Fruit fly (Drosophila melanogaster) whole organism, embryonic: Measurements from ENCODE around the gene flr.

Experiments used
- Atf3 ChIP-seq: fragments of 200-800 bp; sonication (Bioruptor generic); optimal IDR thresholded peaks from 3 replicates; lab custom pipeline; 2016; ENCODE audit warnings: missing biosample characterization, missing genetic modification characterization
- BEAF-32 ChIP-seq: fragments of 200-800 bp; sonication (Bioruptor generic); optimal IDR thresholded peaks from 3 replicates; lab custom pipeline; 2017; ENCODE audit warnings: missing biosample characterization, missing genetic modification characterization, mild to moderate bottlenecking, moderate library complexity, missing genetic modification reagents
- CG10267 ChIP-seq: fragments of 200-800 bp; sonication (Bioruptor generic); optimal IDR thresholded peaks from 2 replicates; lab custom pipeline; 2018; ENCODE audit warnings: missing biosample characterization, mild to moderate bottlenecking, missing genetic modification characterization, moderate library complexity
- CG12155 ChIP-seq: fragments of 200-800 bp; sonication (Bioruptor generic); optimal IDR thresholded peaks from 3 replicates; lab custom pipeline; 2016; ENCODE audit warnings: missing biosample characterization, missing genetic modification characterization
- CG13287 ChIP-seq: fragments of 200-800 bp; sonication (Bioruptor generic); IDR thresholded peaks from 2 replicates; pipeline ENCODE4 v1.3.6; 2022; ENCODE audit warnings: missing biosample characterization, missing genetic modification characterization; ENCODE audit not compliant: partially characterized antibody
- CG14710 ChIP-seq: fragments of 200-800 bp; sonication (Bioruptor generic); optimal IDR thresholded peaks from 3 replicates; lab custom pipeline; 2019; ENCODE audit warnings: missing biosample characterization, mild to moderate bottlenecking, missing genetic modification characterization, moderate library complexity
- CG14860 ChIP-seq: fragments of 200-800 bp; sonication (Bioruptor generic); IDR thresholded peaks from 3 replicates; pipeline ENCODE4 v1.3.6; 2022; ENCODE audit warnings: missing biosample characterization, missing genetic modification characterization; ENCODE audit not compliant: partially characterized antibody
- CG15601 ChIP-seq: fragments of 200-800 bp; sonication (Bioruptor generic); optimal IDR thresholded peaks from 3 replicates; lab custom pipeline; 2019; ENCODE audit warnings: missing biosample characterization, mild to moderate bottlenecking, missing genetic modification characterization, moderate library complexity
- CG16813 ChIP-seq: fragments of 200-800 bp; sonication (Bioruptor generic); IDR thresholded peaks from 3 replicates; pipeline ENCODE4 v1.3.6; 2022; ENCODE audit warnings: missing biosample characterization, missing genetic modification characterization; ENCODE audit not compliant: partially characterized antibody
- CG2116 ChIP-seq: fragments of 200-800 bp; sonication (Bioruptor generic); optimal IDR thresholded peaks from 3 replicates; lab custom pipeline; 2018; ENCODE audit warnings: missing biosample characterization, mild to moderate bottlenecking, missing genetic modification characterization
- CG2712 ChIP-seq: fragments of 200-800 bp; optimal IDR thresholded peaks from 3 replicates; lab custom pipeline; 2019; ENCODE audit warnings: missing biosample characterization, mild to moderate bottlenecking, missing genetic modification characterization, moderate library complexity
- CG7556 ChIP-seq: fragments of 200-800 bp; sonication (Bioruptor generic); optimal IDR thresholded peaks from 2 replicates; lab custom pipeline; 2017; ENCODE audit warnings: missing biosample characterization, mild to moderate bottlenecking, missing genetic modification characterization
- Dip2 ChIP-seq: fragments of 200-800 bp; sonication (Bioruptor generic); IDR thresholded peaks from 2 replicates; pipeline ENCODE4 v1.3.6; 2022; ENCODE audit warnings: missing biosample characterization, missing genetic modification characterization
- Dp ChIP-seq: fragments of 200-800 bp; sonication (Bioruptor generic); optimal IDR thresholded peaks from 2 replicates; lab custom pipeline; 2018; ENCODE audit warnings: missing biosample characterization, mild to moderate bottlenecking, missing genetic modification characterization, moderate library complexity
- Dref ChIP-seq: fragments of 200-800 bp; sonication (Bioruptor generic); IDR thresholded peaks from 2 replicates; pipeline ENCODE4 v1.3.6; 2022; ENCODE audit warnings: missing biosample characterization, missing genetic modification characterization
- E2f2 ChIP-seq: fragments of 200-800 bp; sonication (Bioruptor generic); IDR thresholded peaks from 2 replicates; pipeline ENCODE4 v1.3.6; 2022; ENCODE audit warnings: missing biosample characterization, missing genetic modification characterization
- Ets97D ChIP-seq: fragments of 200-800 bp; sonication (Bioruptor generic); optimal IDR thresholded peaks from 3 replicates; lab custom pipeline; 2016; ENCODE audit warnings: missing biosample characterization, missing genetic modification characterization
- Hmr ChIP-seq: fragments of 200-800 bp; sonication (Bioruptor generic); optimal IDR thresholded peaks from 3 replicates; lab custom pipeline; 2017; ENCODE audit warnings: mild to moderate bottlenecking, missing biosample characterization, missing genetic modification reagents, missing genetic modification characterization
- Lhr ChIP-seq: fragments of 200-800 bp; sonication (Bioruptor generic); optimal IDR thresholded peaks from 3 replicates; lab custom pipeline; 2017; ENCODE audit warnings: mild to moderate bottlenecking, missing biosample characterization, missing genetic modification reagents, missing genetic modification characterization
- MBD-R2 ChIP-seq: fragments of 200-800 bp; sonication (Bioruptor generic); IDR thresholded peaks from 2 replicates; pipeline ENCODE4 v1.3.6; 2022; ENCODE audit warnings: missing biosample characterization, missing genetic modification characterization
- MESR4 ChIP-seq: fragments of 200-800 bp; sonication (Bioruptor generic); optimal IDR thresholded peaks from 2 replicates; lab custom pipeline; 2018; ENCODE audit warnings: missing biosample characterization, mild to moderate bottlenecking, missing genetic modification characterization, moderate library complexity
- Myb ChIP-seq: fragments of 200-800 bp; sonication (Bioruptor generic); optimal IDR thresholded peaks from 2 replicates; lab custom pipeline; 2016; ENCODE audit warnings: missing biosample characterization, missing genetic modification characterization
- NfI ChIP-seq: fragments of 200-800 bp; sonication (Bioruptor generic); optimal IDR thresholded peaks from 3 replicates; lab custom pipeline; 2018; ENCODE audit warnings: missing biosample characterization, mild to moderate bottlenecking, missing genetic modification characterization, moderate library complexity
- Opbp ChIP-seq: fragments of 200-800 bp; sonication (Bioruptor generic); IDR thresholded peaks from 3 replicates; pipeline ENCODE4 v1.3.6; 2022; ENCODE audit warnings: missing biosample characterization, missing genetic modification characterization; ENCODE audit not compliant: partially characterized antibody
- Ptx1 ChIP-seq: fragments of 200-800 bp; sonication (Bioruptor generic); IDR thresholded peaks from 2 replicates; pipeline ENCODE4 v1.3.6; 2022; ENCODE audit warnings: missing biosample characterization, missing genetic modification characterization
- Scr ChIP-seq: fragments of 200-800 bp; sonication (Bioruptor generic); IDR thresholded peaks from 2 replicates; pipeline ENCODE4 v1.3.6; 2022; ENCODE audit warnings: missing biosample characterization, missing genetic modification characterization; ENCODE audit not compliant: partially characterized antibody
- Stat92E ChIP-seq, 3 experiments: fragments of >200 bp in 2 of 3; fragments of 200-800 bp in 1 of 3; sonication (Bioruptor generic) in 1 of 3; optimal IDR thresholded peaks; 2 replicates each; lab custom pipeline; 2017 to 2019; ENCODE audit warnings: missing biosample characterization in 3 of 3, missing genetic modification characterization in 3 of 3, mild to moderate bottlenecking in 1 of 3, moderate library complexity in 1 of 3
- Trl ChIP-seq, 3 experiments: fragments of >200 bp in 2 of 3; fragments of 200-800 bp in 1 of 3; sonication (Bioruptor generic) in 1 of 3; optimal IDR thresholded peaks; 2 replicates in 1 of 3; 3 replicates in 2 of 3; lab custom pipeline; 2016 to 2017; ENCODE audit warnings: missing biosample characterization in 1 of 3, missing genetic modification characterization in 1 of 3
- al ChIP-seq: fragments of 200-800 bp; sonication (Bioruptor generic); IDR thresholded peaks from 2 replicates; pipeline ENCODE4 v1.3.6; 2022; ENCODE audit warnings: missing biosample characterization, missing genetic modification characterization
- ap ChIP-seq: fragments of 200-800 bp; sonication (Bioruptor generic); IDR thresholded peaks from 2 replicates; pipeline ENCODE4 v1.3.6; 2022; ENCODE audit warnings: missing biosample characterization, missing genetic modification characterization
- crol ChIP-seq: fragments of 200-800 bp; sonication (Bioruptor generic); IDR thresholded peaks from 2 replicates; pipeline ENCODE4 v1.3.6; 2022; ENCODE audit warnings: missing biosample characterization, missing genetic modification characterization
- disco-r ChIP-seq: fragments of 200-800 bp; sonication (Bioruptor generic); optimal IDR thresholded peaks from 2 replicates; lab custom pipeline; 2016; ENCODE audit warnings: missing biosample characterization, missing genetic modification characterization
- dpn ChIP-seq, 2 experiments: fragments of 200-800 bp; sonication (Bioruptor generic); optimal IDR thresholded peaks; 3 replicates each; lab custom pipeline; 2016; ENCODE audit warnings: missing biosample characterization in 2 of 2, missing genetic modification characterization in 2 of 2
- fu2 ChIP-seq: fragments of 200-800 bp; sonication (Bioruptor generic); optimal IDR thresholded peaks from 2 replicates; lab custom pipeline; 2016; ENCODE audit warnings: missing biosample characterization, missing genetic modification characterization
- gfzf ChIP-seq: fragments of 200-800 bp; sonication (Bioruptor generic); optimal IDR thresholded peaks from 2 replicates; lab custom pipeline; 2016; ENCODE audit warnings: missing biosample characterization, mild to moderate bottlenecking, missing genetic modification characterization, moderate library complexity
- inv ChIP-seq: fragments of 200-800 bp; sonication (Bioruptor generic); IDR thresholded peaks from 2 replicates; pipeline ENCODE4 v1.3.6; 2022; ENCODE audit warnings: missing biosample characterization, missing genetic modification characterization; ENCODE audit not compliant: partially characterized antibody
- mld ChIP-seq: fragments of 200-800 bp; sonication (Bioruptor generic); IDR thresholded peaks from 3 replicates; pipeline ENCODE4 v1.3.6; 2022; ENCODE audit warnings: missing biosample characterization, missing genetic modification characterization; ENCODE audit not compliant: partially characterized antibody
- nerfin-2 ChIP-seq: fragments of 200-800 bp; sonication (Bioruptor generic); IDR thresholded peaks from 2 replicates; pipeline ENCODE4 v1.3.6; 2022; ENCODE audit warnings: missing biosample characterization, missing genetic modification characterization; ENCODE audit not compliant: partially characterized antibody
- nmo ChIP-seq: fragments of 200-800 bp; sonication (Bioruptor generic); optimal IDR thresholded peaks from 2 replicates; lab custom pipeline; 2018; ENCODE audit warnings: missing biosample characterization, mild to moderate bottlenecking, missing genetic modification characterization, moderate library complexity
- peb ChIP-seq: fragments of 200-800 bp; sonication (Bioruptor generic); IDR thresholded peaks from 2 replicates; pipeline ENCODE4 v1.3.6; 2022; ENCODE audit warnings: missing biosample characterization, missing genetic modification characterization
- pzg ChIP-seq: fragments of 200-800 bp; sonication (Bioruptor generic); optimal IDR thresholded peaks from 3 replicates; lab custom pipeline; 2018; ENCODE audit warnings: missing biosample characterization, mild to moderate bottlenecking, missing genetic modification characterization, moderate library complexity
- ranshi ChIP-seq: fragments of 200-800 bp; sonication (Bioruptor generic); IDR thresholded peaks from 2 replicates; pipeline ENCODE4 v1.3.6; 2022; ENCODE audit warnings: missing biosample characterization, missing genetic modification characterization
- salm ChIP-seq: fragments of 200-800 bp; sonication (Bioruptor generic); optimal IDR thresholded peaks from 2 replicates; lab custom pipeline; 2018; ENCODE audit warnings: missing biosample characterization, mild to moderate bottlenecking, missing genetic modification characterization
- sens ChIP-seq: fragments of 200-800 bp; sonication (Bioruptor generic); peaks from one replicate; lab custom pipeline; 2016; ENCODE audit warnings: missing biosample characterization, missing genetic modification characterization
- slbo ChIP-seq: fragments of 200-800 bp; sonication (Bioruptor generic); IDR thresholded peaks from 2 replicates; pipeline ENCODE4 v1.3.6; 2022; ENCODE audit warnings: missing biosample characterization, missing genetic modification characterization
- tna ChIP-seq: fragments of 200-800 bp; sonication (Bioruptor generic); IDR thresholded peaks from 2 replicates; pipeline ENCODE4 v1.3.6; 2022; ENCODE audit warnings: missing biosample characterization, missing genetic modification characterization; ENCODE audit not compliant: partially characterized antibody
- trem ChIP-seq: fragments of 200-800 bp; optimal IDR thresholded peaks from 3 replicates; lab custom pipeline; 2019; ENCODE audit warnings: missing biosample characterization, mild to moderate bottlenecking, missing genetic modification characterization, moderate library complexity
- unc-4 ChIP-seq: fragments of 200-800 bp; sonication (Bioruptor generic); IDR thresholded peaks from 2 replicates; pipeline ENCODE4 v1.3.6; 2022; ENCODE audit warnings: missing biosample characterization, missing genetic modification characterization; ENCODE audit not compliant: partially characterized antibody

Gene flr

dm6 chr3L:13389834-13390233 is 22.8 kb upstream of the flr start, which contains the start of gene Poc1 (continued):
- TF ChIP-seq CG2712 (tag; lab: Kevin White, UChicago), result peak; percentile 41
- TF ChIP-seq unc-4 (GFP tag; lab: Robert Waterston, UW), result peak; percentile 14; the same call in 1 of the 2 replicates
- peak; percentile 91 for TF ChIP-seq Dip2 (GFP tag; lab: Robert Waterston, UW)
- no peak for TF ChIP-seq salm (tag; lab: Kevin White, UChicago)
- no peak for TF ChIP-seq peb (GFP tag; lab: Robert Waterston, UW)
- TF ChIP-seq sens (GFP tag; lab: Kevin White, UChicago), result no peak
- peak; percentile 23; the same call in 1 of the 3 replicates for TF ChIP-seq CG14860
- peak; percentile 62 for TF ChIP-seq CG10267 (tag; lab: Kevin White, UChicago)
- no peak for TF ChIP-seq dpn (GFP tag; optimal IDR thresholded peaks at IDR 0.05; lab: Kevin White, UChicago)
- peak; percentile 59 for TF ChIP-seq trem (tag; lab: Kevin White, UChicago)
- 0 out of 3 replicates have a peak, but pooled peaks have one; percentile 30 for TF ChIP-seq CG16813 (GFP tag; lab: Robert Waterston, UW)
- TF ChIP-seq MBD-R2, result peak; percentile 22; the same call in 1 of the 2 replicates
- no peak for TF ChIP-seq crol (GFP tag; lab: Robert Waterston, UW)
- TF ChIP-seq Atf3 (GFP tag; lab: Kevin White, UChicago), result no peak
- TF ChIP-seq Ptx1, result no peak
- no peak; the same call in 2 of the 3 replicates for TF ChIP-seq mld
- peak; percentile 32 for TF ChIP-seq BEAF-32 (GFP tag; lab: Kevin White, UChicago)
- TF ChIP-seq gfzf (GFP tag; lab: Kevin White, UChicago), result peak; percentile 90
- peak; percentile 32; the same call in 1 of the 2 replicates for TF ChIP-seq Scr (GFP tag; lab: Robert Waterston, UW)
- peak; percentile 22 for TF ChIP-seq MESR4
- TF ChIP-seq Myb (GFP tag; lab: Kevin White, UChicago), result peak; percentile 60
- TF ChIP-seq tna (GFP tag; lab: Robert Waterston, UW), result peak; percentile 33; the same call in 1 of the 2 replicates
- peak; percentile 96 for TF ChIP-seq Dp (GFP tag; lab: Kevin White, UChicago)
- TF ChIP-seq Lhr, result peak; percentile 79
- peak; percentile 38 for TF ChIP-seq Ets97D (GFP tag; lab: Kevin White, UChicago)
- TF ChIP-seq al (GFP tag; lab: Robert Waterston, UW), result no peak
- TF ChIP-seq CG13287 (GFP tag; lab: Robert Waterston, UW), result peak; percentile 72
- peak; percentile 44; the same call in 1 of the 3 replicates for TF ChIP-seq Opbp (GFP tag; lab: Robert Waterston, UW)
- TF ChIP-seq Trl (optimal IDR thresholded peaks at IDR 0.05; lab: Kevin White, UChicago), result no peak
- no peak for TF ChIP-seq Trl (GFP tag; optimal IDR thresholded peaks at IDR 0.05; lab: Kevin White, UChicago)
- TF ChIP-seq CG2116, result peak; percentile 52
- TF ChIP-seq CG12155 (GFP tag; lab: Kevin White, UChicago), result no peak
- TF ChIP-seq disco-r (GFP tag; lab: Kevin White, UChicago), result no peak
- no peak for TF ChIP-seq NfI (GFP tag; lab: Kevin White, UChicago)
- no peak for TF ChIP-seq ranshi
- TF ChIP-seq slbo (GFP tag; lab: Robert Waterston, UW), result no peak
- TF ChIP-seq pzg (GFP tag; lab: Kevin White, UChicago), result peak; percentile 90
- no peak for TF ChIP-seq CG7556 (GFP tag; lab: Kevin White, UChicago)
- TF ChIP-seq CG14710, result peak; percentile 68
- peak; percentile 21 for TF ChIP-seq CG15601 (tag; lab: Kevin White, UChicago)
- TF ChIP-seq ap (GFP tag; lab: Robert Waterston, UW), result no peak
- no peak for TF ChIP-seq fu2 (GFP tag; lab: Kevin White, UChicago)
- TF ChIP-seq inv, result 0 out of 2 replicates have a peak, but pooled peaks have one; percentile 3
- TF ChIP-seq nmo (GFP tag; lab: Kevin White, UChicago), result peak; percentile 41
- TF ChIP-seq Dref (GFP tag; lab: Robert Waterston, UW), result peak; percentile 80
- peak; percentile 98 for TF ChIP-seq E2f2 (GFP tag; lab: Robert Waterston, UW)
- TF ChIP-seq Hmr (GFP tag; lab: Kevin White, UChicago), result peak; percentile 24
- peak in 1 of 3 experiments; percentile 58 for TF ChIP-seq Stat92E (GFP tag; optimal IDR thresholded peaks at IDR 0.05; lab: Kevin White, UChicago)
- TF ChIP-seq nerfin-2, result peak; percentile 49; the same call in 1 of the 2 replicates
